Fruit fly (Drosophila melanogaster) whole organism, embryonic: ENCODE results near the gene CG3448.

Experiments
- Ada2b ChIP-seq: fragments of 200-800 bp; sonication (Bioruptor generic); IDR thresholded peaks from 2 replicates; pipeline ENCODE4 v1.3.6; 2022; ENCODE audit warnings: missing biosample characterization, missing genetic modification characterization
- B-H1 ChIP-seq: fragments of 200-800 bp; sonication (Bioruptor generic); IDR thresholded peaks from 3 replicates; pipeline ENCODE4 v1.3.6; 2022; ENCODE audit warnings: missing biosample characterization, missing genetic modification characterization
- Blimp-1 ChIP-seq: fragments of 200-800 bp; sonication (Bioruptor generic); optimal IDR thresholded peaks from 3 replicates; lab custom pipeline; 2018; ENCODE audit warnings: missing biosample characterization, missing genetic modification characterization, mild to moderate bottlenecking, moderate library complexity, missing genetic modification reagents
- CG10543 ChIP-seq: fragments of 200-800 bp; sonication (Bioruptor generic); optimal IDR thresholded peaks from 3 replicates; lab custom pipeline; 2017; ENCODE audit warnings: missing biosample characterization, mild to moderate bottlenecking, missing genetic modification characterization, moderate library complexity
- CG10654 ChIP-seq: fragments of 200-800 bp; sonication (Bioruptor generic); optimal IDR thresholded peaks from 2 replicates; lab custom pipeline; 2016; ENCODE audit warnings: missing biosample characterization, missing genetic modification characterization
- CG11085 ChIP-seq: fragments of 200-800 bp; sonication (Bioruptor generic); IDR thresholded peaks from 2 replicates; pipeline ENCODE4 v1.3.6; 2022; ENCODE audit warnings: missing biosample characterization, missing genetic modification characterization
- CG12219 ChIP-seq: fragments of 200-800 bp; sonication (Bioruptor generic); optimal IDR thresholded peaks from 3 replicates; lab custom pipeline; 2018; ENCODE audit warnings: missing biosample characterization, mild to moderate bottlenecking, missing genetic modification characterization
- CG13894 ChIP-seq: fragments of 200-800 bp; sonication (Bioruptor generic); optimal IDR thresholded peaks from 3 replicates; lab custom pipeline; 2018; ENCODE audit warnings: missing biosample characterization, mild to moderate bottlenecking, missing genetic modification characterization, moderate library complexity
- CG15514 ChIP-seq: fragments of 200-800 bp; sonication (Bioruptor generic); optimal IDR thresholded peaks from 3 replicates; lab custom pipeline; 2017; ENCODE audit warnings: missing biosample characterization, missing genetic modification characterization, mild to moderate bottlenecking, moderate library complexity, missing genetic modification reagents
- CG15696 ChIP-seq: fragments of 200-800 bp; sonication (Bioruptor generic); optimal IDR thresholded peaks from 2 replicates; lab custom pipeline; 2019; ENCODE audit warnings: missing biosample characterization, mild to moderate bottlenecking, missing genetic modification characterization, moderate library complexity
- CG1603 ChIP-seq: fragments of 200-800 bp; sonication (Bioruptor generic); optimal IDR thresholded peaks from 2 replicates; lab custom pipeline; 2019; ENCODE audit warnings: missing biosample characterization, mild to moderate bottlenecking, missing genetic modification characterization, moderate library complexity
- CG1647 ChIP-seq: fragments of 200-800 bp; sonication (Bioruptor generic); optimal IDR thresholded peaks from 3 replicates; lab custom pipeline; 2016; ENCODE audit warnings: missing biosample characterization, missing genetic modification characterization
- CG16863 ChIP-seq: fragments of 200-800 bp; sonication (Bioruptor generic); optimal IDR thresholded peaks from 3 replicates; lab custom pipeline; 2016; ENCODE audit warnings: missing biosample characterization, missing genetic modification characterization
- CG1792 ChIP-seq: fragments of 200-800 bp; sonication (Bioruptor generic); optimal IDR thresholded peaks from 2 replicates; lab custom pipeline; 2016; ENCODE audit warnings: missing biosample characterization, missing genetic modification characterization
- CG3995 ChIP-seq: fragments of 200-800 bp; sonication (Bioruptor generic); optimal IDR thresholded peaks from 3 replicates; lab custom pipeline; 2016; ENCODE audit warnings: missing biosample characterization, missing genetic modification characterization
- CG5245 ChIP-seq: fragments of 200-800 bp; sonication (Bioruptor generic); optimal IDR thresholded peaks from 3 replicates; lab custom pipeline; 2016; ENCODE audit warnings: missing biosample characterization, missing genetic modification characterization
- CG6813 ChIP-seq: fragments of 200-800 bp; sonication (Bioruptor generic); optimal IDR thresholded peaks from 2 replicates; lab custom pipeline; 2017; ENCODE audit warnings: missing biosample characterization, missing genetic modification characterization, mild to moderate bottlenecking, moderate library complexity, missing genetic modification reagents
- CG7745 ChIP-seq: fragments of 200-800 bp; sonication (Bioruptor generic); optimal IDR thresholded peaks from 2 replicates; lab custom pipeline; 2018; ENCODE audit warnings: missing biosample characterization, mild to moderate bottlenecking, missing genetic modification characterization, moderate library complexity
- CG8478 ChIP-seq: fragments of >200 bp; optimal IDR thresholded peaks from 2 replicates; lab custom pipeline; 2018
- CG9727 ChIP-seq: fragments of 200-800 bp; sonication (Bioruptor generic); optimal IDR thresholded peaks from 3 replicates; lab custom pipeline; 2017; ENCODE audit warnings: missing biosample characterization, mild to moderate bottlenecking, missing genetic modification characterization
- D19B ChIP-seq: fragments of 200-800 bp; sonication (Bioruptor generic); optimal IDR thresholded peaks from 2 replicates; lab custom pipeline; 2017; ENCODE audit warnings: missing biosample characterization, mild to moderate bottlenecking, missing genetic modification characterization
- Dbx ChIP-seq: fragments of 200-800 bp; sonication (Bioruptor generic); IDR thresholded peaks from 3 replicates; pipeline ENCODE4 v1.3.6; 2022; ENCODE audit warnings: missing biosample characterization, missing genetic modification characterization
- Doc2 ChIP-seq: fragments of 200-800 bp; sonication (Bioruptor generic); IDR thresholded peaks from 2 replicates; pipeline ENCODE4 v1.3.6; 2022; ENCODE audit warnings: missing biosample characterization, missing genetic modification characterization
- Ets97D ChIP-seq: fragments of 200-800 bp; sonication (Bioruptor generic); optimal IDR thresholded peaks from 3 replicates; lab custom pipeline; 2016; ENCODE audit warnings: missing biosample characterization, missing genetic modification characterization
- HLH4C ChIP-seq: fragments of 200-800 bp; sonication (Bioruptor generic); IDR thresholded peaks from 3 replicates; pipeline ENCODE4 v1.3.6; 2022; ENCODE audit warnings: missing biosample characterization, missing genetic modification characterization; ENCODE audit not compliant: partially characterized antibody
- Mad ChIP-seq: fragments of 200-800 bp; sonication (Bioruptor generic); optimal IDR thresholded peaks from 2 replicates; lab custom pipeline; 2016; ENCODE audit warnings: missing biosample characterization, missing genetic modification characterization
- NC2α ChIP-seq: fragments of 200-800 bp; sonication (Bioruptor generic); optimal IDR thresholded peaks from 2 replicates; lab custom pipeline; 2016; ENCODE audit warnings: missing biosample characterization, missing genetic modification characterization
- Six4 ChIP-seq: fragments of 200-800 bp; sonication (Bioruptor generic); optimal IDR thresholded peaks from 2 replicates; lab custom pipeline; 2016; ENCODE audit warnings: missing biosample characterization, missing genetic modification characterization
- al ChIP-seq: fragments of 200-800 bp; sonication (Bioruptor generic); IDR thresholded peaks from 2 replicates; pipeline ENCODE4 v1.3.6; 2022; ENCODE audit warnings: missing biosample characterization, missing genetic modification characterization
- bcd ChIP-seq: fragments of 200-800 bp; sonication (Bioruptor generic); optimal IDR thresholded peaks from 2 replicates; lab custom pipeline; 2017; ENCODE audit warnings: missing biosample characterization, mild to moderate bottlenecking, missing genetic modification characterization
- bigmax ChIP-seq: fragments of 200-800 bp; sonication (Bioruptor generic); optimal IDR thresholded peaks from 2 replicates; lab custom pipeline; 2018; ENCODE audit warnings: missing biosample characterization, mild to moderate bottlenecking, missing genetic modification characterization
- da ChIP-seq: fragments of 200-800 bp; sonication (Bioruptor generic); optimal IDR thresholded peaks from 2 replicates; lab custom pipeline; 2016; ENCODE audit warnings: missing biosample characterization, missing genetic modification characterization
- dimm ChIP-seq: fragments of 200-800 bp; sonication (Bioruptor generic); IDR thresholded peaks from 2 replicates; pipeline ENCODE4 v1.3.6; 2022; ENCODE audit warnings: missing biosample characterization, missing genetic modification characterization
- fd3F ChIP-seq: fragments of 200-800 bp; sonication (Bioruptor generic); optimal IDR thresholded peaks from 2 replicates; lab custom pipeline; 2018; ENCODE audit warnings: missing biosample characterization, mild to moderate bottlenecking, missing genetic modification characterization, moderate library complexity
- fru ChIP-seq: fragments of >200 bp; optimal IDR thresholded peaks from 2 replicates; lab custom pipeline; 2017
- gfzf ChIP-seq: fragments of 200-800 bp; sonication (Bioruptor generic); optimal IDR thresholded peaks from 2 replicates; lab custom pipeline; 2016; ENCODE audit warnings: missing biosample characterization, mild to moderate bottlenecking, missing genetic modification characterization, moderate library complexity
- grau ChIP-seq: fragments of 200-800 bp; optimal IDR thresholded peaks from 3 replicates; lab custom pipeline; 2019; ENCODE audit warnings: missing biosample characterization, mild to moderate bottlenecking, missing genetic modification characterization, moderate library complexity
- hbn ChIP-seq: fragments of 200-800 bp; sonication (Bioruptor generic); IDR thresholded peaks from 2 replicates; pipeline ENCODE4 v1.3.6; 2022; ENCODE audit warnings: missing biosample characterization, missing genetic modification characterization; ENCODE audit not compliant: partially characterized antibody
- klu ChIP-seq: fragments of 200-800 bp; sonication (Bioruptor generic); IDR thresholded peaks from 2 replicates; pipeline ENCODE4 v1.3.6; 2022; ENCODE audit warnings: missing biosample characterization, missing genetic modification characterization
- mam ChIP-seq: fragments of 200-800 bp; sonication (Bioruptor generic); optimal IDR thresholded peaks from 3 replicates; lab custom pipeline; 2016; ENCODE audit warnings: missing biosample characterization, missing genetic modification characterization
- nerfin-1 ChIP-seq: fragments of 200-800 bp; sonication (Bioruptor generic); optimal IDR thresholded peaks from 3 replicates; lab custom pipeline; 2019; ENCODE audit warnings: missing biosample characterization, mild to moderate bottlenecking, missing genetic modification characterization, moderate library complexity
- nmo ChIP-seq: fragments of 200-800 bp; sonication (Bioruptor generic); optimal IDR thresholded peaks from 2 replicates; lab custom pipeline; 2018; ENCODE audit warnings: missing biosample characterization, mild to moderate bottlenecking, missing genetic modification characterization, moderate library complexity
- psq ChIP-seq: fragments of 200-800 bp; sonication (Bioruptor generic); optimal IDR thresholded peaks from 2 replicates; lab custom pipeline; 2017; ENCODE audit warnings: missing biosample characterization, missing genetic modification characterization
- rib ChIP-seq: fragments of 200-800 bp; sonication (Bioruptor generic); IDR thresholded peaks from 2 replicates; pipeline ENCODE4 v1.3.6; 2022; ENCODE audit warnings: missing biosample characterization, missing genetic modification characterization
- seq ChIP-seq: fragments of 200-800 bp; sonication (Bioruptor generic); IDR thresholded peaks from 2 replicates; pipeline ENCODE4 v1.3.6; 2022; ENCODE audit warnings: missing biosample characterization, missing genetic modification characterization
- sqz ChIP-seq: fragments of 200-800 bp; sonication (Bioruptor generic); optimal IDR thresholded peaks from 3 replicates; lab custom pipeline; 2018; ENCODE audit warnings: missing biosample characterization, mild to moderate bottlenecking, missing genetic modification characterization
- tin ChIP-seq: fragments of 200-800 bp; sonication (Bioruptor generic); optimal IDR thresholded peaks from 3 replicates; lab custom pipeline; 2016; ENCODE audit warnings: missing biosample characterization, missing genetic modification characterization
- unc-4 ChIP-seq: fragments of 200-800 bp; sonication (Bioruptor generic); IDR thresholded peaks from 2 replicates; pipeline ENCODE4 v1.3.6; 2022; ENCODE audit warnings: missing biosample characterization, missing genetic modification characterization; ENCODE audit not compliant: partially characterized antibody
- unpg ChIP-seq: fragments of 200-800 bp; sonication (Bioruptor generic); optimal IDR thresholded peaks from 3 replicates; lab custom pipeline; 2018; ENCODE audit warnings: missing biosample characterization, mild to moderate bottlenecking, missing genetic modification characterization, moderate library complexity
- vfl ChIP-seq: fragments of 200-800 bp; sonication (Bioruptor generic); optimal IDR thresholded peaks from 2 replicates; lab custom pipeline; 2016; ENCODE audit warnings: missing biosample characterization, missing genetic modification characterization
- wek ChIP-seq: fragments of 200-800 bp; sonication (Bioruptor generic); optimal IDR thresholded peaks from 3 replicates; lab custom pipeline; 2018; ENCODE audit warnings: missing biosample characterization, mild to moderate bottlenecking, missing genetic modification characterization, moderate library complexity
- z ChIP-seq: fragments of 200-800 bp; sonication (Bioruptor generic); IDR thresholded peaks from 3 replicates; pipeline ENCODE4 v1.3.6; 2022; ENCODE audit warnings: missing biosample characterization, missing genetic modification characterization

CG3448 gene

dm6 chr3L:9462247-9462769, 10.9 kb upstream of the CG3448 start (continued):
- peak; percentile 72 for TF ChIP-seq D19B (GFP tag; lab: Kevin White, UChicago)
- peak; percentile 84 for TF ChIP-seq CG13894
- TF ChIP-seq CG8478 (lab: Kevin White, UChicago), result no peak
- no peak for TF ChIP-seq rib (GFP tag; lab: Robert Waterston, UW)
- peak; percentile 41 for TF ChIP-seq CG1792
- peak; percentile 60 for TF ChIP-seq CG15514 (GFP tag; lab: Kevin White, UChicago)
- peak; percentile 92 for TF ChIP-seq CG6813
- TF ChIP-seq fd3F (GFP tag; lab: Kevin White, UChicago), result peak; percentile 76
- TF ChIP-seq dimm (GFP tag; lab: Robert Waterston, UW), result no peak
- TF ChIP-seq z (GFP tag; lab: Robert Waterston, UW), result no peak; the same call in 2 of the 3 replicates
- TF ChIP-seq CG1603, result peak; percentile 80
- TF ChIP-seq CG16863 (GFP tag; lab: Kevin White, UChicago), result peak; percentile 71
- no peak for TF ChIP-seq HLH4C
- TF ChIP-seq nmo (GFP tag; lab: Kevin White, UChicago), result peak; percentile 92
- TF ChIP-seq CG15696, result peak; percentile 90
- TF ChIP-seq seq (GFP tag; lab: Robert Waterston, UW), result peak; percentile 82
- peak; percentile 95 for TF ChIP-seq unpg
- TF ChIP-seq unc-4 (GFP tag; lab: Robert Waterston, UW), result no peak
- peak; percentile 53; the same call in 1 of the 2 replicates for TF ChIP-seq al (GFP tag; lab: Robert Waterston, UW)
- peak; percentile 63 for TF ChIP-seq mam (GFP tag; lab: Kevin White, UChicago)
- peak; percentile 86 for TF ChIP-seq Six4 (GFP tag; lab: Kevin White, UChicago)
- TF ChIP-seq hbn, result no peak
- TF ChIP-seq CG5245 (GFP tag; lab: Kevin White, UChicago), result peak; percentile 48
- TF ChIP-seq Doc2 (GFP tag; lab: Robert Waterston, UW), result no peak
- peak; percentile 35 for TF ChIP-seq vfl (GFP tag; lab: Kevin White, UChicago)
- no peak for TF ChIP-seq klu (GFP tag; lab: Robert Waterston, UW)
- no peak for TF ChIP-seq gfzf (GFP tag; lab: Kevin White, UChicago)
- TF ChIP-seq Mad (GFP tag; lab: Kevin White, UChicago), result peak; percentile 76
- TF ChIP-seq CG11085 (GFP tag; lab: Robert Waterston, UW), result peak; percentile 45; the same call in 1 of the 2 replicates
- peak; percentile 44 for TF ChIP-seq psq (GFP tag; lab: Kevin White, UChicago)
- TF ChIP-seq fru, result no peak
- peak; percentile 45 for TF ChIP-seq Ets97D (GFP tag; lab: Kevin White, UChicago)
- TF ChIP-seq CG12219, result peak; percentile 89
- TF ChIP-seq CG1647, result peak; percentile 45
- TF ChIP-seq bcd (GFP tag; lab: Kevin White, UChicago), result peak; percentile 83
- TF ChIP-seq CG10543 (GFP tag; lab: Kevin White, UChicago), result peak; percentile 79

DNA sequence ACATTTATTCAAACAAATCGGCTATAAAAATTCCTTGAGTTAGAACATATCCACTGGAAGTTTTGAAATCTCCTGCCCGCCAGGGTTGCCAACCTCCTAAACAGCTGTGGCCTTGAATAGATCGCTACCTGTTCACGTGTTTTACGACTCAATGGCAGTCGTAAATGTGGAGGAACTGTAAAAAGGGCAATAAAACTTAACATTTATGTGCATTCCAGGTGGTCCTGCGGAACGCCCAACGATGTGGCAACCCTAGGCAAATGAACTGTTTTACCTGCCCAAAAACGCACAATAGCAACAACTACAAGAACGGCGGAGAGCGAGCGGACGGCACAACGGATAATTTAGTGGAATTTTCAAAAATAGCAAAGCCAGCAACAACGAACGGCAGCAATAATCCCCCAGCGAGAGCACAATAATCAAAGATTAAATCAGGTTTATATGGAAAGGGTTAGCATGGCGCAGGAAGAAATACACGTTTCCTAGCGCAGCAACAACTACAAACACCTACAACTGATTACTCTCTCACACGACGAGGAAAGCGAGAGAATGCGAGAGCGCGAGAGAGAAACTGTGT, 10.4 kb upstream of the CG3448 start:
- TF ChIP-seq nerfin-1 (tag; lab: Kevin White, UChicago) (peak; percentile 49), NC2α (GFP tag; lab: Kevin White, UChicago) (no peak), CG10654 (GFP tag; lab: Kevin White, UChicago) (peak; percentile 49), sqz (no peak), Blimp-1 (peak; percentile 3), tin (GFP tag; lab: Kevin White, UChicago) (no peak), da (no peak), Dbx (GFP tag; lab: Robert Waterston, UW) (no peak), Ada2b (GFP tag; lab: Robert Waterston, UW) (peak; percentile 58; the same call in 1 of the 2 replicates), wek (GFP tag; lab: Kevin White, UChicago) (no peak), B-H1 (GFP tag; lab: Robert Waterston, UW) (peak; percentile 18; the same call in 2 of the 3 replicates), CG3995 (no peak), CG9727 (GFP tag; lab: Kevin White, UChicago) (no peak), grau (tag; lab: Kevin White, UChicago) (no peak), bigmax (GFP tag; lab: Kevin White, UChicago) (no peak), CG7745 (tag; lab: Kevin White, UChicago) (no peak)
